Worm (Caenorhabditis elegans) whole organism, L4 larva: Measurements from ENCODE around the gene elt-6.
"Not testable (repeated sequence)": the region's sequence is repeated elsewhere in the genome, so short reads cannot be mapped to it uniquely, and the experiment has no call there.

Experiments
- F49E8.2 ChIP-seq: sonication (generic microtip); optimal IDR thresholded peaks from 2 replicates; lab custom pipeline; 2016; ENCODE audit warnings: missing compliant biosample characterization, mild to moderate bottlenecking, missing genetic modification characterization, borderline replicate concordance
- ZK337.2 ChIP-seq: fragments of 200-800 bp; sonication (Bioruptor generic); IDR thresholded peaks from 2 replicates; pipeline ENCODE4 v1.3.6; 2022; ENCODE audit warnings: missing genetic modification reagents, missing genetic modification characterization, missing compliant biosample characterization
- ama-1 ChIP-seq: fragments of 150-350 bp; optimal IDR thresholded peaks from 2 replicates; lab custom pipeline; 2014; ENCODE audit warnings: inconsistent platforms, mixed read lengths
- zip-11 ChIP-seq: fragments of 200-800 bp; sonication (Bioruptor generic); IDR thresholded peaks from 2 replicates; pipeline ENCODE4 v1.3.6; 2022; ENCODE audit warnings: missing genetic modification characterization, missing compliant biosample characterization

ce11 chrIV:1950617-1951016 is 32.8 kb downstream of the elt-6 start:
- not testable (repeated sequence) for TF ChIP-seq zip-11 (GFP tag; lab: Robert Waterston, UW); ama-1 (lab: Kevin White, UChicago); F49E8.2 (tag; lab: Kevin White, UChicago); ZK337.2 (GFP tag; lab: Robert Waterston, UW)
